Fruit fly (Drosophila melanogaster) whole organism, embryonic: ENCODE measurements around the gene OtopLc.

ENCODE experiments used
- Bgb ChIP-seq: fragments of 200-800 bp; sonication (Bioruptor generic); IDR thresholded peaks from 2 replicates; pipeline ENCODE4 v1.3.6; 2022; ENCODE audit warnings: missing biosample characterization, missing genetic modification characterization; ENCODE audit not compliant: partially characterized antibody
- CG10565 ChIP-seq: fragments of 200-800 bp; sonication (Bioruptor generic); optimal IDR thresholded peaks from 3 replicates; lab custom pipeline; 2016; ENCODE audit warnings: missing biosample characterization, mild to moderate bottlenecking, missing genetic modification characterization
- CG10654 ChIP-seq: fragments of 200-800 bp; sonication (Bioruptor generic); optimal IDR thresholded peaks from 2 replicates; lab custom pipeline; 2016; ENCODE audit warnings: missing biosample characterization, missing genetic modification characterization
- CG12155 ChIP-seq: fragments of 200-800 bp; sonication (Bioruptor generic); optimal IDR thresholded peaks from 3 replicates; lab custom pipeline; 2016; ENCODE audit warnings: missing biosample characterization, missing genetic modification characterization
- CG12769 ChIP-seq: fragments of 200-800 bp; sonication (Bioruptor generic); optimal IDR thresholded peaks from 2 replicates; lab custom pipeline; 2019; ENCODE audit warnings: missing biosample characterization, mild to moderate bottlenecking, missing genetic modification characterization, moderate library complexity
- CG15601 ChIP-seq: fragments of 200-800 bp; sonication (Bioruptor generic); optimal IDR thresholded peaks from 3 replicates; lab custom pipeline; 2019; ENCODE audit warnings: missing biosample characterization, mild to moderate bottlenecking, missing genetic modification characterization, moderate library complexity
- CG18262 ChIP-seq: fragments of 200-800 bp; optimal IDR thresholded peaks from 3 replicates; lab custom pipeline; 2019; ENCODE audit warnings: missing biosample characterization, mild to moderate bottlenecking, missing genetic modification characterization, moderate library complexity
- CG2199 ChIP-seq: fragments of 200-800 bp; sonication (Bioruptor generic); IDR thresholded peaks from 3 replicates; pipeline ENCODE4 v1.3.6; 2022; ENCODE audit warnings: missing biosample characterization, missing genetic modification characterization
- CG2678 ChIP-seq: fragments of 200-800 bp; sonication (Bioruptor generic); optimal IDR thresholded peaks from 3 replicates; lab custom pipeline; 2019; ENCODE audit warnings: missing biosample characterization, mild to moderate bottlenecking, missing genetic modification characterization, moderate library complexity
- CG32532 ChIP-seq: fragments of 200-800 bp; sonication (Bioruptor generic); IDR thresholded peaks from 2 replicates; pipeline ENCODE4 v1.3.6; 2022; ENCODE audit warnings: missing biosample characterization, missing genetic modification characterization
- CG3726 ChIP-seq: fragments of 200-800 bp; sonication (Bioruptor generic); IDR thresholded peaks from 3 replicates; pipeline ENCODE4, ENCODE4 v1.3.6; 2022; ENCODE audit warnings: missing biosample characterization, missing genetic modification characterization
- CG4820 ChIP-seq: fragments of 200-800 bp; sonication (Bioruptor generic); optimal IDR thresholded peaks from 3 replicates; lab custom pipeline; 2016; ENCODE audit warnings: missing biosample characterization, missing genetic modification characterization
- CG5953 ChIP-seq: fragments of 200-800 bp; sonication (Bioruptor generic); IDR thresholded peaks from 2 replicates; pipeline ENCODE4 v1.3.6; 2022; ENCODE audit warnings: missing biosample characterization, missing genetic modification characterization
- CG6683 ChIP-seq: fragments of 200-800 bp; sonication (Bioruptor generic); optimal IDR thresholded peaks from 2 replicates; lab custom pipeline; 2017; ENCODE audit warnings: missing biosample characterization, mild to moderate bottlenecking, missing genetic modification characterization, missing genetic modification reagents
- CG7786 ChIP-seq: fragments of 200-800 bp; sonication (Bioruptor generic); optimal IDR thresholded peaks from 2 replicates; lab custom pipeline; 2016; ENCODE audit warnings: missing biosample characterization, missing genetic modification characterization
- CG9609 ChIP-seq: fragments of 200-800 bp; sonication (Bioruptor generic); optimal IDR thresholded peaks from 3 replicates; lab custom pipeline; 2016; ENCODE audit warnings: missing biosample characterization, missing genetic modification characterization
- Dfd ChIP-seq, 2 experiments: fragments of >200 bp; optimal IDR thresholded peaks; 2 replicates each; lab custom pipeline; 2017; ENCODE audit warnings: missing biosample characterization in 2 of 2, missing genetic modification characterization in 2 of 2
- E2f2 ChIP-seq: fragments of 200-800 bp; sonication (Bioruptor generic); IDR thresholded peaks from 2 replicates; pipeline ENCODE4 v1.3.6; 2022; ENCODE audit warnings: missing biosample characterization, missing genetic modification characterization
- Fer1 ChIP-seq: fragments of 200-800 bp; sonication (Bioruptor generic); optimal IDR thresholded peaks from 2 replicates; lab custom pipeline; 2017; ENCODE audit warnings: missing biosample characterization, mild to moderate bottlenecking, missing genetic modification characterization
- Gug ChIP-seq: fragments of 200-800 bp; sonication (Bioruptor generic); IDR thresholded peaks from 4 replicates; pipeline ENCODE4 v1.3.6; 2022; ENCODE audit warnings: missing biosample characterization, missing genetic modification characterization
- H15 ChIP-seq: fragments of 200-800 bp; sonication (Bioruptor generic); IDR thresholded peaks from 3 replicates; pipeline ENCODE4 v1.3.6; 2022; ENCODE audit warnings: missing biosample characterization, missing genetic modification characterization
- HLHmδ ChIP-seq: fragments of 200-800 bp; sonication (Bioruptor generic); optimal IDR thresholded peaks from 2 replicates; lab custom pipeline; 2018; ENCODE audit warnings: missing biosample characterization, mild to moderate bottlenecking, missing genetic modification characterization, moderate library complexity
- HmgZ ChIP-seq: fragments of 200-800 bp; sonication (Bioruptor generic); optimal IDR thresholded peaks from 2 replicates; lab custom pipeline; 2018; ENCODE audit warnings: missing biosample characterization, mild to moderate bottlenecking, missing genetic modification characterization
- Hr51 ChIP-seq, 2 experiments: fragments of 200-800 bp; sonication (Bioruptor generic); optimal IDR thresholded peaks; 2 replicates in 1 of 2; 3 replicates in 1 of 2; lab custom pipeline; 2016 to 2018; ENCODE audit warnings: missing biosample characterization in 2 of 2, missing genetic modification characterization in 2 of 2, mild to moderate bottlenecking in 1 of 2, moderate library complexity in 1 of 2
- Lpt ChIP-seq: fragments of >200 bp; optimal IDR thresholded peaks from 2 replicates; lab custom pipeline; 2018; ENCODE audit warnings: missing biosample characterization, missing genetic modification characterization
- Nf-YC ChIP-seq: fragments of 200-800 bp; optimal IDR thresholded peaks from 3 replicates; lab custom pipeline; 2019; ENCODE audit warnings: missing biosample characterization, mild to moderate bottlenecking, missing genetic modification characterization, moderate library complexity
- NfI ChIP-seq: fragments of 200-800 bp; sonication (Bioruptor generic); optimal IDR thresholded peaks from 3 replicates; lab custom pipeline; 2018; ENCODE audit warnings: missing biosample characterization, mild to moderate bottlenecking, missing genetic modification characterization, moderate library complexity
- Oli ChIP-seq: fragments of 200-800 bp; sonication (Bioruptor generic); optimal IDR thresholded peaks from 2 replicates; lab custom pipeline; 2018; ENCODE audit warnings: missing biosample characterization, mild to moderate bottlenecking, missing genetic modification characterization, moderate library complexity
- Ptx1 ChIP-seq: fragments of 200-800 bp; sonication (Bioruptor generic); IDR thresholded peaks from 2 replicates; pipeline ENCODE4 v1.3.6; 2022; ENCODE audit warnings: missing biosample characterization, missing genetic modification characterization
- Sox102F ChIP-seq: fragments of 200-800 bp; sonication (Bioruptor generic); optimal IDR thresholded peaks from 2 replicates; lab custom pipeline; 2018; ENCODE audit warnings: missing biosample characterization, mild to moderate bottlenecking, missing genetic modification characterization, moderate library complexity
- Spps ChIP-seq: fragments of 200-800 bp; sonication (Bioruptor generic); optimal IDR thresholded peaks from 2 replicates; lab custom pipeline; 2018; ENCODE audit warnings: missing biosample characterization, mild to moderate bottlenecking, missing genetic modification characterization
- Trl ChIP-seq, 3 experiments: fragments of >200 bp in 2 of 3; fragments of 200-800 bp in 1 of 3; sonication (Bioruptor generic) in 1 of 3; optimal IDR thresholded peaks; 2 replicates in 1 of 3; 3 replicates in 2 of 3; lab custom pipeline; 2016 to 2017; ENCODE audit warnings: missing biosample characterization in 1 of 3, missing genetic modification characterization in 1 of 3
- bab2 ChIP-seq: fragments of 200-800 bp; sonication (Bioruptor generic); optimal IDR thresholded peaks from 2 replicates; lab custom pipeline; 2016; ENCODE audit warnings: missing biosample characterization, missing genetic modification characterization
- bbx ChIP-seq: fragments of 200-800 bp; sonication (Bioruptor generic); IDR thresholded peaks from 2 replicates; pipeline ENCODE4 v1.3.6; 2022; ENCODE audit warnings: missing biosample characterization, missing genetic modification characterization; ENCODE audit not compliant: partially characterized antibody
- cato ChIP-seq: fragments of 200-800 bp; sonication (Bioruptor generic); optimal IDR thresholded peaks from 2 replicates; lab custom pipeline; 2016; ENCODE audit warnings: missing biosample characterization, missing genetic modification characterization, borderline replicate concordance
- chinmo ChIP-seq: fragments of 200-800 bp; sonication (Bioruptor generic); IDR thresholded peaks from 4 replicates; pipeline ENCODE4 v1.3.6; 2022; ENCODE audit warnings: missing biosample characterization, missing genetic modification characterization; ENCODE audit not compliant: partially characterized antibody
- dm ChIP-seq: fragments of 200-800 bp; sonication (Bioruptor generic); optimal IDR thresholded peaks from 3 replicates; lab custom pipeline; 2016; ENCODE audit warnings: missing biosample characterization, missing genetic modification characterization
- emc ChIP-seq: fragments of 200-800 bp; sonication (Bioruptor generic); optimal IDR thresholded peaks from 2 replicates; lab custom pipeline; 2016; ENCODE audit warnings: missing biosample characterization, missing genetic modification characterization
- gce ChIP-seq: fragments of 200-800 bp; sonication (Bioruptor generic); IDR thresholded peaks from 3 replicates; pipeline ENCODE4 v1.3.6; 2022; ENCODE audit warnings: missing biosample characterization, missing genetic modification characterization
- knrl ChIP-seq: fragments of 200-800 bp; sonication (Bioruptor generic); IDR thresholded peaks from 3 replicates; pipeline ENCODE4 v1.3.6; 2022; ENCODE audit warnings: missing biosample characterization, missing genetic modification characterization; ENCODE audit not compliant: partially characterized antibody
- mam ChIP-seq: fragments of 200-800 bp; sonication (Bioruptor generic); optimal IDR thresholded peaks from 3 replicates; lab custom pipeline; 2016; ENCODE audit warnings: missing biosample characterization, missing genetic modification characterization
- nom ChIP-seq: fragments of 200-800 bp; sonication (Bioruptor generic); optimal IDR thresholded peaks from 2 replicates; lab custom pipeline; 2017; ENCODE audit warnings: missing biosample characterization, missing genetic modification characterization, mild to moderate bottlenecking, moderate library complexity, missing genetic modification reagents
- otp ChIP-seq: fragments of 200-800 bp; sonication (Bioruptor generic); IDR thresholded peaks from 3 replicates; pipeline ENCODE4, ENCODE4 v1.3.6; 2022; ENCODE audit warnings: missing biosample characterization, missing genetic modification characterization
- pb ChIP-seq: fragments of 200-800 bp; sonication (Bioruptor generic); optimal IDR thresholded peaks from 3 replicates; lab custom pipeline; 2016; ENCODE audit warnings: missing biosample characterization, missing genetic modification characterization
- run ChIP-seq: fragments of 200-800 bp; sonication (Bioruptor generic); optimal IDR thresholded peaks from 3 replicates; lab custom pipeline; 2018; ENCODE audit warnings: missing biosample characterization, mild to moderate bottlenecking, missing genetic modification characterization
- salm ChIP-seq: fragments of 200-800 bp; sonication (Bioruptor generic); optimal IDR thresholded peaks from 2 replicates; lab custom pipeline; 2018; ENCODE audit warnings: missing biosample characterization, mild to moderate bottlenecking, missing genetic modification characterization
- sisA ChIP-seq: fragments of 200-800 bp; sonication (Bioruptor generic); IDR thresholded peaks from 2 replicates; pipeline ENCODE4 v1.3.6; 2022; ENCODE audit warnings: missing biosample characterization, missing genetic modification characterization
- sr ChIP-seq: fragments of 200-800 bp; sonication (Bioruptor generic); IDR thresholded peaks from 3 replicates; pipeline ENCODE4 v1.3.6; 2022; ENCODE audit warnings: missing biosample characterization, missing genetic modification characterization
- ssp ChIP-seq: fragments of 200-800 bp; sonication (Bioruptor generic); IDR thresholded peaks from 2 replicates; pipeline ENCODE4 v1.3.6; 2022; ENCODE audit warnings: missing biosample characterization, missing genetic modification characterization
- vvl ChIP-seq: fragments of 200-800 bp; sonication (Bioruptor generic); IDR thresholded peaks from 2 replicates; pipeline ENCODE4 v1.3.6; 2022; ENCODE audit warnings: missing biosample characterization, missing genetic modification characterization

Gene OtopLc

DNA sequence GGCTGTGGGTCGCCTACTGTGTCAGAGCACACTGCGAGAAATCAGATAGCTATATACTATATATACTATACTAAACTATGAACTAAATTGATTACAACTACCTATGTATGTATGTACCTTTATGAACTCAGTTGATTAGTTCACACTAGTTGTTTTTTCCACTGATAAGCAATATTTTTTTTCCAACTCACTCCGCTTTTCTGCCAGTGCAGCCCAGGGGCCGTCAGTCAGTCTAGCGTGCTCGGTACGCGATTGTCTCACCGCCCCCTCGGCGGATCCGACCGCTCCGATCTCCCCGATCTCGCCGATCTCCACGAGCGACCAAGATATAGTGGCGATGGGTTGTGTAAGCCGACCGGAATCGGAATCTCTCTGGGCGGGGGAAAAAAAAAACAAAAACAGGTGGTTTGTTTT lies 43.2 kb upstream of the OtopLc start (continued):
- TF ChIP-seq vvl (GFP tag; lab: Robert Waterston, UW) (peak; percentile 94), bab2 (GFP tag; lab: Kevin White, UChicago) (peak; percentile 45), gce (GFP tag; lab: Robert Waterston, UW) (peak; percentile 87), CG2199 (no peak), Lpt (GFP tag; lab: Kevin White, UChicago) (no peak), CG18262 (tag; lab: Kevin White, UChicago) (peak; percentile 77), Trl (optimal IDR thresholded peaks at IDR 0.05; lab: Kevin White, UChicago) (no peak), Trl (GFP tag; optimal IDR thresholded peaks at IDR 0.05; lab: Kevin White, UChicago) (peak; percentile 56), Spps (tag; lab: Kevin White, UChicago) (no peak), CG32532 (GFP tag; lab: Robert Waterston, UW) (peak; percentile 96), sr (GFP tag; lab: Robert Waterston, UW) (peak; percentile 70; the same call in 2 of the 3 replicates), Ptx1 (peak; percentile 95), dm (GFP tag; lab: Kevin White, UChicago) (no peak), CG6683 (GFP tag; lab: Kevin White, UChicago) (peak; percentile 74), nom (GFP tag; lab: Kevin White, UChicago) (peak; percentile 62), NfI (peak; percentile 67), ssp (GFP tag; lab: Robert Waterston, UW) (peak; percentile 82), E2f2 (GFP tag; lab: Robert Waterston, UW) (peak; percentile 66), run (peak; percentile 74), salm (tag; lab: Kevin White, UChicago) (peak; percentile 71), Fer1 (peak; percentile 94), CG10654 (GFP tag; lab: Kevin White, UChicago) (peak; percentile 71), bbx (GFP tag; lab: Robert Waterston, UW) (no peak), HmgZ (peak; percentile 68), CG7786 (GFP tag; lab: Kevin White, UChicago) (peak; percentile 41), CG4820 (GFP tag; lab: Kevin White, UChicago) (peak; percentile 84), Oli (tag; lab: Kevin White, UChicago) (peak; percentile 82), H15 (peak; percentile 88), CG12155 (peak; percentile 62), Gug (peak; percentile 85), CG2678 (peak; percentile 90), CG10565 (GFP tag; lab: Kevin White, UChicago) (no peak), cato (GFP tag; lab: Kevin White, UChicago) (peak; percentile 48), Bgb (GFP tag; lab: Robert Waterston, UW) (no peak), CG5953 (peak; percentile 62), chinmo (GFP tag; lab: Robert Waterston, UW) (0 out of 4 replicates have a peak, but pooled peaks have one; percentile 22), CG3726 (GFP tag; lab: Robert Waterston, UW) (peak; percentile 87; the same call in 2 of the 3 replicates), Sox102F (GFP tag; lab: Kevin White, UChicago) (peak; percentile 88), CG12769 (tag; lab: Kevin White, UChicago) (peak; percentile 92), CG15601 (tag; lab: Kevin White, UChicago) (no peak), mam (GFP tag; lab: Kevin White, UChicago) (peak; percentile 83), knrl (GFP tag; lab: Robert Waterston, UW) (no peak), emc (GFP tag; lab: Kevin White, UChicago) (peak; percentile 47), otp (GFP tag; lab: Robert Waterston, UW) (peak; percentile 76), pb (GFP tag; lab: Kevin White, UChicago) (peak; percentile 32), Nf-YC (tag; lab: Kevin White, UChicago) (peak; percentile 75), CG9609 (GFP tag; lab: Kevin White, UChicago) (peak; percentile 29), Hr51 (GFP tag; optimal IDR thresholded peaks at IDR 0.05; lab: Kevin White, UChicago) (peak; percentile 35 to 86), HLHmδ (GFP tag; lab: Kevin White, UChicago) (no peak), sisA (GFP tag; lab: Robert Waterston, UW) (peak; percentile 87), Dfd (GFP tag; optimal IDR thresholded peaks at IDR 0.05; lab: Kevin White, UChicago) (no peak)
